Worm (Caenorhabditis elegans) whole organism, L4/young adult: ENCODE data around the gene Y53C12A.11.
A peak's percentile ranks its signal among the peaks of the same experiment; 100 is the strongest.
"Not testable (repeated sequence)": the region's sequence is repeated elsewhere in the genome, so short reads cannot be mapped to it uniquely, and the experiment has no call there.

ENCODE experiments used
- W03F9.2 ChIP-seq: fragments of 150-350 bp; optimal IDR thresholded peaks from 2 replicates; lab custom pipeline; 2014; ENCODE audit warnings: missing biosample characterization, missing genetic modification characterization
- dao-5 ChIP-seq: sonication (generic microtip); optimal IDR thresholded peaks from 2 replicates; lab custom pipeline; 2016; ENCODE audit warnings: missing genotype, missing genetic modification characterization, moderate library complexity, missing compliant biosample characterization
- him-1 ChIP-seq: sonication (generic microtip); optimal IDR thresholded peaks from 2 replicates; lab custom pipeline; 2016; ENCODE audit warnings: missing genotype, missing genetic modification reagents, missing genetic modification characterization, missing compliant biosample characterization

Y53C12A.11 gene

DNA sequence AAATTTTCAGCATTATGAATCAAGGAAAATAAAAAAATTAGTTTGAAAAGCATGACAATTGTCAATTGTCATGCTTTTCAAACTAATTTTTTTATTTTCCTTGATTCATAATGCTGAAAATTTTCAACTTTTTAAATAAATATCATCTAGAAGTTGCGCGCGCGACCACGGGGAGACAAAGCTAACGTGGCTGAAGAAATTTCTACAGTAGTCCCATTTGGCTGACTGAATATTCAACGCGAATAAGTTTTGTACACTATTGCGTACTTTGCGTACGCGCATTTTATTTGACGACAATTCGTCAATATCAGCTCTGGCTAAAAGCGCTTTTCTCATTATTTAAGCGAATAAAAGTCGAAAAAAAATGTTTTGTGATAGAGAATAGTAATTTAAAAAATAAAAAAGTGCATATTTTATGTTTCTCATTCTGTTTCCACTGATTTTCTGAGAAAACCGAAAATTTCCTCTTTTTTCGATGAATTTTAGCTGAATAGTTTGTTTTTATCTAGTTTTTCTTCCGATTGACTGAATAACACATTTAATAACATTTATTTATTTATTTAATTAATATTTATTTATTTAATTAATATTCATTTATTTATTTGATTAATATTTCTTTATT lies at the start of gene Y53C12A.11:
Y53C12A.11 (minus strand) TSS at position 68 of the 622 bp plus-strand sequence.
- TF ChIP-seq W03F9.2, dao-5, him-1 (tag; lab: Kevin White, UChicago): not testable (repeated sequence)

DNA sequence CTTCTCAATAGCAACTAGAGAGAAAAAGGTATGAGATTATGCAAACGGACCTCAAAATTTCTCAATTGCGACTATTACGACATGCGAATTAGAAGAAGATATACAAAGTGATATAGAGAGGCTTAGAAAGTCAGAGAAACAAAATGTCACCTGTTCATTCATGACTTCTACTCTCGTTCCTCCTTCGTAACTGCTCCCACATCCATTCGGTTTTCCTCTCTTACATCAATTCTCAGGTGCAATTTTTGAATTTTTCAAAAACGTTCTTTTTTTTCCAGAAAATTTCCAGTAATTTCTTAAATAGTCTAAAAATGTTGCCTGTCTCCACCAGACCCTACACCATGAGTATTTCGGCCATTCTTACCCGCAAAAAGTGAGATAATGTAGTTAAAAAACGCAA lies 46.2 kb upstream of the Y53C12A.11 start:
- TF ChIP-seq W03F9.2 (tag; lab: Kevin White, UChicago) (no peak), him-1 (tag; lab: Kevin White, UChicago) (no peak), dao-5 (tag; lab: Kevin White, UChicago) (no peak)

DNA sequence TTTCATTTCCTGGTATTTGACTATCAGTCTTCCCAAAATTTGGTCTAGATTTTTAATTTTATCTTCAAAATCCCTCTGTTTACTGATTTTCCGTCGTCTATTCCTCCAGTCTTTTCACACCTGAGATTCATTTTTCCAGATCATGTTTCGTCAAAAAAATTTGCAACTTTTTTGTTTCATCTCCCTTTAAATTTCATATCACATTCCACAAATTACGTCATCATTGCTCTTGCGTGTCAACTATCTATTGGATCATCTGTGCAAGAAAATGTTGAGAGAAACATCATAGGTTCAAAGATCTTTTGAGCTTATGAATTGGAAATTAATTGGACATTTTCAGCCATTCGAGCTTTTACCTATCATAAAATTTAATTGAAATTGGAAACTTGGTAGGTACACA lies 40.9 kb upstream of the Y53C12A.11 start:
- TF ChIP-seq him-1 (tag; lab: Kevin White, UChicago) (no peak), dao-5 (tag; lab: Kevin White, UChicago) (no peak), W03F9.2 (tag; lab: Kevin White, UChicago) (no peak)

DNA sequence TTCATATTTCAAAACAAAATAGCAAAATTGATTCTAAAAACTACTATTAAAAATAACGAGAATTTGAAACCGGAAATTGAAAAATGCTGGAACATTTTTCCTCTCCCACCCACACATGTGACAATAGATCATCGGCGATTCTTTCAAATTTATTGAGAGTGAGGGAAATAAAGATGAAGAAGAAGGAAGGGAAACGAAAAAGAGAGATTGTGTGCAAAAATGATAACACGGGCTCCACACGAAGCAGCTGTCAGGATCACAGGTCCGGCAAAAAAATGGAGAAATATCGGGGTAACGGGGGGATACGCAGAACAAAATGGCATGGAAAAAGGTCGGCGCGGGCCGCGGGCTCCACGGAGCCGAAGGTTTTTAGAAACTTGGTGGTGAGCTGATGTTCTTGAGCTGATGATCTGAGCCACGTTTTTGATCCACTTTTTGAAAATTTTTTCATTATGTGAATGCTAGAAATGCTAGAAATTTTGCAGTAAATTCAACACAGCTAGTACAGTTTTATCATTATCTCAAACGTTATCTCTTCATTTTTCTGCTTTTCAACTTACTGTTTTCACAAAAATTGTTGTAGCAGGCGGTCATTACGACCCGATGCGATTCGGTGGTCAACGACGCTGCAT lies 39.3 kb upstream of the Y53C12A.11 start, which contains the start of gene shk-1:
shk-1 (plus strand) TSS at position 582 of the 632 bp plus-strand sequence.
- TF ChIP-seq W03F9.2 (tag; lab: Kevin White, UChicago) (no peak), him-1 (tag; lab: Kevin White, UChicago) (no peak), dao-5 (tag; lab: Kevin White, UChicago) (no peak)

DNA sequence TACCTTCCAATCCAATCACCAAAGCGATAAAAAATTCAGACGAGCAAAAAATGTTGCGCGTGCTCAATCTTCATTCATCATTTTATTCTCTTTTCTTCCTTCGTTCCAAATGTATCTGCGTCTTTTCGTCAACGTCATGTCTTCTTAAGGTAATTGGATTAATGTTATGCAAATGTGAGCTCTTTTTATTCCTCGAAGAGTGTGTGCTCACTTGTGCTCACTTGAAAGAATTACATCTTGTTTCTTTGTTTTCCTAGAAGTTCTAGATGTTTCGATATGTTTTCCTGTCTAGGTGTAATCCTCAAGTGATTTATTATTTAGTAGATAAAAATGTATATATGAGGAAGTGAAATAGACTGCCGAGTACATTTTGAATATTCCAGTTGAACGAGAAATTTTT lies 36.9 kb upstream of the Y53C12A.11 start:
- TF ChIP-seq dao-5 (tag; lab: Kevin White, UChicago) (no peak), W03F9.2 (tag; lab: Kevin White, UChicago) (no peak), him-1 (tag; lab: Kevin White, UChicago) (no peak)

DNA sequence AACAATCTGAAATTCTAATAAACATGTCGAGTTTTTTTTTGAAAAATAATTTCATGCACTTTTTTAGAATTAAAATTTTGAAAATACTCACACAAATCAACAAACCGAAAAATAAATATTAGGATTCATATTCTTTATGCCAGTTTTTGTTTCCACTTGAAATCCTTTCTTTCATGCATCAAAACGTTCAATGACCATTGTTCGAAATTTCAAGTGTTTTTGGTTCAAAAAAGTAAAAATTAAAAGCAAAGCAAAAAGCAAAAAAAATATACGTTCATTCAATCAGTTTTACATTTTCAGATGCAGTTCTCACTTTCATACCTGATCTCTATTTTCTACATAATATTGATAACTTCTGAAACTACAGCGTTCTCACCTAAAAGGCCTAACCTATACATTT lies 35.2 kb upstream of the Y53C12A.11 start, which contains the start of gene ZK1321.1:
ZK1321.1 (plus strand) TSS at position 301 of the 400 bp plus-strand sequence.
- TF ChIP-seq W03F9.2 (tag; lab: Kevin White, UChicago) (no peak), him-1 (tag; lab: Kevin White, UChicago) (no peak), dao-5 (tag; lab: Kevin White, UChicago) (no peak)

DNA sequence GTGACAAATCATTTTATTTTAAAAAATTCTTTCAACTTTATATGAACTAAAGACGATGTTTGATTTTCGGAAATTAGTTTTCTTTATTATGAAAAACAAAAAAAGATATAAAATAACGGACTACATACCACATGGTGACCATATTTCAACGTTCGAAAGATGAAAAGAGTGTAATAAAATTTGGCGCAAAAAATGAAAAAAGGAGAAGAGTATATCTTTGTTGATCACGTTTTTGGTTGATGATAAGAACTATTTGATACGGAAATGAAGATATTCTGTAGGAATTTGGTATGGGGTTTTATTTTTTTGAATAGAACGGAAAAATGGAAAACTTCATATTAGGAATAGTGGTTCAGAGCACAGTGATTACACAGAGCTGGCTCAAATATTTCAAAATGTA lies 34.6 kb upstream of the Y53C12A.11 start, which contains the start of gene Y53C12B.7:
Y53C12B.7 (minus strand) TSS at position 163 of the 400 bp plus-strand sequence.
- no peak for TF ChIP-seq dao-5 (tag; lab: Kevin White, UChicago)
- TF ChIP-seq W03F9.2 (tag; lab: Kevin White, UChicago) = no peak
- no peak for TF ChIP-seq him-1 (tag; lab: Kevin White, UChicago)

DNA sequence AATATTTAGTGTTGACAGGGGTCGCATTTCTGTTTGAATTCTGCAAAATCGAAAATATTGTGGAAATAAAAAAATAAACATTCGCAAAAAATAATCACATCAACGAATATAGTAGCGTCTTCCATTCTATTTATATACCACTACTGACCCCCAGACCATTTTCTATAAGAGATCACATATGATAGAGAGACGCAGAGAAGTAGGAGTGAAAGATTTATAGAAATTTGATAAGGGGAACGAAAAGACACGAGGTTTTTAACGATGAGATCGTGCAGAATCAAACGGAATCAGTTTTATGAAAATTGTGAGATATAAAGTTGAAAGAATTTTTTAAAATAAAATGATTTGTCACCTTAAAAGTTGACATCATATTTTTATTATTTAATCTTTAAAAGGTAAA lies 33.8 kb upstream of the Y53C12A.11 start:
- TF ChIP-seq him-1 (tag; lab: Kevin White, UChicago) = no peak
- TF ChIP-seq dao-5 (tag; lab: Kevin White, UChicago) = no peak
- no peak for TF ChIP-seq W03F9.2 (tag; lab: Kevin White, UChicago)

DNA sequence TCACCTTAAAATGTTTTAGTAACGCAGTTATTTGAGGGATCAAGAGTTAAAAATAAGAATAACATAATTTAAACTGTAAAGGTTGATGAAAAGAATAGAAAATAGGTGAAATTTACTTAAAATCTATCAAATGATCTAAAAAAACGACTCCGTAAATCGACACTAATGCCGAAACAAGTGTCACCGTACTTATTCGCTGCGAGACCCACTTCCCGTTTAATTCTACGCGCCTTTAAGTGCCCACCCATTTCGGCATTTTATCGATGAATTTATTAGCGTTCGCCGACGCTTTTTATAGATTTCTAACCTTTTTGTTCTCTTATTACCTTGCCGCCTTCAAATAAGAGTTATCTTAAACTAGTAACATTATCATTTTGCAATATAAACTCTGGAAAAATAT lies 27.6 kb upstream of the Y53C12A.11 start, which contains the start of the genes Y53C12B.1 and nos-3:
Y53C12B.1 (minus strand) TSS at position 10 of the 400 bp plus-strand sequence.
nos-3 (plus strand) TSS at position 248 of the 400 bp plus-strand sequence.
- TF ChIP-seq him-1 (tag; lab: Kevin White, UChicago) = peak; percentile 14
- no peak for TF ChIP-seq dao-5 (tag; lab: Kevin White, UChicago)
- peak; percentile 85 for TF ChIP-seq W03F9.2 (tag; lab: Kevin White, UChicago)

DNA sequence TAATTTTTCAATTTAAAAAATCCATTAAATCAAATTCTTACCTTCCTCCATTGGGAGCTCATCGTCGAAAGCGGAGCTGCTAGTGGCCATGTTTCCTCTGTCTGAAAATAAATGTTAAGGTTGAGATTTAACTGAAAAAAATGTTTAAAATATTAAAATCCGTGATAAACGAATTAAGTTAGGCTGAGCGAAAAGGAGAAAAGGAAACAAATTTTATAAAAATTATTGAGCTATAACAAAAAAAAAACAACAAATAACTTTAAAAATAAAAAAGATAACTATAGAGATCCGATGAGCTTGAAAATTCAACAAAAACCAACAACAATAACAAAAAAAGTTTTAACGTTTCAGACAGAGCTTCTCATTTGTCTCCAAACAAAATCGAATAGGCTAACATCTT lies 24.3 kb upstream of the Y53C12A.11 start, which contains the start of gene pno-1:
pno-1 (minus strand) TSS at position 101 of the 400 bp plus-strand sequence.
- no peak for TF ChIP-seq him-1 (tag; lab: Kevin White, UChicago)
- no peak for TF ChIP-seq W03F9.2 (tag; lab: Kevin White, UChicago)
- no peak for TF ChIP-seq dao-5 (tag; lab: Kevin White, UChicago)

DNA sequence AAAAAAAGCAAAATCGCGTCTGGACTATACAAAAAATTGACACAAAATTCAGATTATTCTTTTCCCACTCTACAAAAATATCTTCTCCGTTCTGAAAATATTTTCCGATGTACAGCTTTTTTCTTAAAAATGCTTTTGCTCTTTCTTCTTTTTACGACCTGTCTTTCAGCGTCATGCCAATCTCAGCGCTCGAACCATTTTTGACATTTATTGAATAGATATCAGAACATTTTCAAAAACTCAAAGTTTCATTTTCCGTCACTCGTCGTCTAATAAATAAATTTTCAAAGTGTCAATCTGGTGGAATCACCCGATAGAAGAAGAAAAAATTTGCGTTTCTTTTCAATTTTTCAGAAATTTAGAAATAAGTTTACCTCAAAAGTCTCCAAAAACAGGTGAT lies 22.9 kb upstream of the Y53C12A.11 start:
- TF ChIP-seq W03F9.2 (tag; lab: Kevin White, UChicago) = no peak
- TF ChIP-seq dao-5 (tag; lab: Kevin White, UChicago) = no peak
- TF ChIP-seq him-1 (tag; lab: Kevin White, UChicago) = no peak

DNA sequence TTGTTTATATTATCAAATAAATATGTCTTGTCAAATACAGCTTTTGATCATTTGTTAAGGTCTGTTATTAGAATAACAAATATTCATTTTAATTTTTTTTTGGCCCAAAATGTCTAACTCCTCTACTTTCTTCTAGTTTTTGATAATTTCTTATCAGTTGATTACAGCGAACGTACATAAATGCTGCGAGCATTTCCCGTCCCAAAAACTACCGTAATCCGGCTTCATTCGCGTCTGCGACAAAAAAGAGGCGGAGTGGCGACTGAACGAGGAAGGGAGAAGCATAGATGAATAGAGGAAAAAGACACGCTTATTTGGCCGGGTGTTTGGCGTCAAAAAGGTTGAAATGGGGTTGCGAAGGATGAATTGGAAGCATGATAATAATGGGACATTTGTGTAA lies 22.1 kb upstream of the Y53C12A.11 start:
- TF ChIP-seq dao-5 (tag; lab: Kevin White, UChicago) (no peak), W03F9.2 (tag; lab: Kevin White, UChicago) (no peak), him-1 (tag; lab: Kevin White, UChicago) (no peak)

DNA sequence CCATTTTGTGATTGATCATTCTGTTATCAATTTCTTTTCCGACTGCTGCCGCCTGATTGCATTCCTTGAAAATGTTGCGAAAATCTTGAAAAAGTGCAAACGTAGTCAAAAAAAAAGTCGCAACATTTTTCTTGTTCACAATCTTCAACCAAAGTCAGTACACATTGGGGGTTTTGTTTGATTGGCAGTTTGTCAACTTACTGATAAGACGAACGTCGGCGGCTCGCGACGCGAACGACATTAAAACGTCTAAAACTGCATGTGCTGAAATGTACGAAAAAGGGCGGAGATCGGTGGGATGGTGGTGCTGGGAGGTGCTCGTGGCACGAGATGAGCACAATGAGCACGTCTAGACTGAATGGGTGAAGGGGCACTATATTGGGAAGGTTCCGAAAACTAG lies 20.3 kb upstream of the Y53C12A.11 start:
- TF ChIP-seq W03F9.2 (tag; lab: Kevin White, UChicago) (no peak), him-1 (tag; lab: Kevin White, UChicago) (no peak), dao-5 (tag; lab: Kevin White, UChicago) (no peak)
